Fruit fly (Drosophila melanogaster) whole organism, prepupa: ENCODE results near the gene CG5828.
A peak's percentile ranks its signal among the peaks of the same experiment; 100 is the strongest.

Experiments used
- CG10631 ChIP-seq: fragments of 200-800 bp; sonication (Bioruptor generic); optimal IDR thresholded peaks from 2 replicates; lab custom pipeline; 2016; ENCODE audit warnings: missing biosample characterization, missing genetic modification characterization
- CG10669 ChIP-seq: fragments of 200-800 bp; sonication (Bioruptor generic); optimal IDR thresholded peaks from 3 replicates; lab custom pipeline; 2018; ENCODE audit warnings: missing biosample characterization, mild to moderate bottlenecking, missing genetic modification characterization, moderate library complexity
- CG1621 ChIP-seq: fragments of 200-800 bp; sonication (Bioruptor generic); optimal IDR thresholded peaks from 3 replicates; lab custom pipeline; 2018; ENCODE audit warnings: missing biosample characterization, mild to moderate bottlenecking, missing genetic modification characterization
- CG3032 ChIP-seq: fragments of 200-800 bp; optimal IDR thresholded peaks from 2 replicates; lab custom pipeline; 2019; ENCODE audit warnings: missing biosample characterization, mild to moderate bottlenecking, missing genetic modification characterization, moderate library complexity
- CG32006 ChIP-seq: fragments of 200-800 bp; sonication (Bioruptor generic); optimal IDR thresholded peaks from 3 replicates; lab custom pipeline; 2017; ENCODE audit warnings: missing biosample characterization, mild to moderate bottlenecking, missing genetic modification characterization
- CG4318 ChIP-seq: fragments of 200-800 bp; sonication (Bioruptor generic); optimal IDR thresholded peaks from 3 replicates; lab custom pipeline; 2017; ENCODE audit warnings: missing biosample characterization, mild to moderate bottlenecking, missing genetic modification characterization
- CG6276 ChIP-seq: fragments of 200-800 bp; sonication (Bioruptor generic); optimal IDR thresholded peaks from 2 replicates; lab custom pipeline; 2017; ENCODE audit warnings: missing biosample characterization, mild to moderate bottlenecking, missing genetic modification characterization
- CG6792 ChIP-seq: fragments of 200-800 bp; sonication (Bioruptor generic); optimal IDR thresholded peaks from 3 replicates; lab custom pipeline; 2016; ENCODE audit warnings: missing biosample characterization, missing genetic modification characterization
- CG6854 ChIP-seq: fragments of 200-800 bp; sonication (Bioruptor generic); optimal IDR thresholded peaks from 2 replicates; lab custom pipeline; 2017; ENCODE audit warnings: missing biosample characterization, mild to moderate bottlenecking, missing genetic modification characterization
- CG7368 ChIP-seq: fragments of 200-800 bp; sonication (Bioruptor generic); optimal IDR thresholded peaks from 3 replicates; lab custom pipeline; 2016; ENCODE audit warnings: missing biosample characterization, missing genetic modification characterization
- CG8319 ChIP-seq: fragments of 200-800 bp; sonication (Bioruptor generic); optimal IDR thresholded peaks from 3 replicates; lab custom pipeline; 2016; ENCODE audit warnings: missing biosample characterization, missing genetic modification characterization
- CG9139 ChIP-seq: fragments of 200-800 bp; sonication (Bioruptor generic); optimal IDR thresholded peaks from 3 replicates; lab custom pipeline; 2017; ENCODE audit warnings: missing biosample characterization, mild to moderate bottlenecking, missing genetic modification characterization
- Ets21C ChIP-seq: fragments of 200-800 bp; sonication (Bioruptor generic); optimal IDR thresholded peaks from 3 replicates; lab custom pipeline; 2016; ENCODE audit warnings: missing biosample characterization, missing genetic modification characterization
- Hr38 ChIP-seq: sonication (Bioruptor generic); optimal IDR thresholded peaks from 2 replicates; lab custom pipeline; 2016; ENCODE audit warnings: missing biosample characterization, missing genetic modification characterization
- Lpt ChIP-seq: fragments of 200-800 bp; sonication (Bioruptor generic); optimal IDR thresholded peaks from 3 replicates; lab custom pipeline; 2016; ENCODE audit warnings: missing biosample characterization, missing genetic modification characterization
- Met ChIP-seq: fragments of 200-800 bp; sonication (Bioruptor generic); optimal IDR thresholded peaks from 3 replicates; lab custom pipeline; 2016; ENCODE audit warnings: missing biosample characterization, missing genetic modification characterization
- OdsH ChIP-seq: fragments of 200-800 bp; sonication (Bioruptor generic); optimal IDR thresholded peaks from 3 replicates; lab custom pipeline; 2016; ENCODE audit warnings: missing biosample characterization, missing genetic modification characterization
- Smox ChIP-seq: fragments of 200-800 bp; sonication (Bioruptor generic); optimal IDR thresholded peaks from 3 replicates; lab custom pipeline; 2016; ENCODE audit warnings: missing biosample characterization, missing genetic modification characterization
- Sox102F ChIP-seq: fragments of 200-800 bp; sonication (Bioruptor generic); optimal IDR thresholded peaks from 2 replicates; lab custom pipeline; 2016; ENCODE audit warnings: missing biosample characterization, mild to moderate bottlenecking, missing genetic modification characterization
- acj6 ChIP-seq: fragments of 200-800 bp; sonication (Bioruptor generic); optimal IDR thresholded peaks from 3 replicates; lab custom pipeline; 2016; ENCODE audit warnings: missing biosample characterization, missing genetic modification characterization
- dac ChIP-seq: fragments of 200-800 bp; sonication (Bioruptor generic); optimal IDR thresholded peaks from 2 replicates; lab custom pipeline; 2017; ENCODE audit warnings: missing biosample characterization, mild to moderate bottlenecking, missing genetic modification characterization
- fd59A ChIP-seq: fragments of 200-800 bp; sonication (Bioruptor generic); optimal IDR thresholded peaks from 2 replicates; lab custom pipeline; 2017; ENCODE audit warnings: missing biosample characterization, mild to moderate bottlenecking, missing genetic modification characterization, missing genetic modification reagents
- fkh ChIP-seq: fragments of 200-800 bp; sonication (Bioruptor generic); optimal IDR thresholded peaks from 3 replicates; lab custom pipeline; 2017; ENCODE audit warnings: missing biosample characterization, mild to moderate bottlenecking, missing genetic modification characterization, moderate library complexity
- lz ChIP-seq: fragments of 200-800 bp; sonication (Bioruptor generic); optimal IDR thresholded peaks from 3 replicates; lab custom pipeline; 2016; ENCODE audit warnings: missing biosample characterization, missing genetic modification characterization
- net ChIP-seq: fragments of 200-800 bp; sonication (Bioruptor generic); optimal IDR thresholded peaks from 3 replicates; lab custom pipeline; 2016; ENCODE audit warnings: missing biosample characterization, missing genetic modification characterization
- salr ChIP-seq, 2 experiments: fragments of 200-800 bp; sonication (Bioruptor generic); optimal IDR thresholded peaks; 3 replicates each; lab custom pipeline; 2016 to 2018; ENCODE audit warnings: missing biosample characterization in 2 of 2, missing genetic modification characterization in 2 of 2, mild to moderate bottlenecking in 1 of 2
- spab ChIP-seq: fragments of 200-800 bp; sonication (Bioruptor generic); optimal IDR thresholded peaks from 2 replicates; lab custom pipeline; 2017; ENCODE audit warnings: missing biosample characterization, mild to moderate bottlenecking, missing genetic modification characterization, missing genetic modification reagents
- ss ChIP-seq, 2 experiments: fragments of 200-800 bp; sonication (Bioruptor generic); optimal IDR thresholded peaks; 2 replicates in 1 of 2; 3 replicates in 1 of 2; lab custom pipeline; 2017 to 2018; ENCODE audit warnings: mild to moderate bottlenecking in 2 of 2, missing biosample characterization in 2 of 2, missing genetic modification characterization in 2 of 2, moderate library complexity in 1 of 2
- svp ChIP-seq: fragments of 200-800 bp; sonication (Bioruptor generic); peaks from one replicate; lab custom pipeline; 2016; ENCODE audit warnings: missing biosample characterization, missing genetic modification characterization
- vri ChIP-seq: fragments of 200-800 bp; sonication (Bioruptor generic); optimal IDR thresholded peaks from 3 replicates; lab custom pipeline; 2016; ENCODE audit warnings: missing biosample characterization, mild to moderate bottlenecking, missing genetic modification characterization

Gene CG5828

DNA sequence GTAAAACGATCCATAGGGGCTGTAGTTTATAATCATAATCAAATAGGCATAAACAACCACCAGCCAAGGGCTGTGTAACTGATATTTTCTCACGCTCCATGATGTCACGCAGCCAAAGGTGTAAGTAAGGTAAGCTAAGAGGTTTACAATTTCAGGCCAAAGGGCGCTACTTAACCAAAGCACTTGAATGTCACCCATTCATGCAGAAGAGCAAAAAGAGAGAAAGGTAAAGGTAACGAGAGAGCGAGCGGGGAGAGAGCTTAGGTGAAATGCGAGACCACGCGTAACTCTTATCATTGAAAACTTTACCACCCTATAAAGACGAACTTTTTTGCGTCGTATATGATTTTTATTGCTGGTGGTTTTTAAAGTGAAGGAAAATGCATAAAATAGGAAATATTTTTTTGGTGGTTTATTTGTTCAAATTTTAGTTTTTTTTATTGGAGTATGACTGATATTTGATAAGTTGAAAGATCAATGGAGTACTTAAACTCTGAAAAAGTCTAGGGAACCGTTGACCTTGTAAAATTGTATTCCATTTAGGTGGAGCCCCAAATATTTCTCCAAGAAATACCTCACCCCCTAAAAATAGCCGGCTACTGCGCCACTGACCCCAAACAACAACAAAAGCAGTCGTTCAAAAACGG is 14.0 kb downstream of the CG5828 start (continued):
- TF ChIP-seq Ets21C (GFP tag; lab: Kevin White, UChicago) (peak; percentile 99), CG6854 (GFP tag; lab: Kevin White, UChicago) (peak; percentile 89), svp (GFP tag; lab: Kevin White, UChicago) (peak; percentile 99), Smox (peak; percentile 98), CG6276 (GFP tag; lab: Kevin White, UChicago) (peak; percentile 88), CG32006 (GFP tag; lab: Kevin White, UChicago) (peak; percentile 97), dac (GFP tag; lab: Kevin White, UChicago) (peak; percentile 94), net (GFP tag; lab: Kevin White, UChicago) (peak; percentile 95), Sox102F (peak; percentile 98)

DNA sequence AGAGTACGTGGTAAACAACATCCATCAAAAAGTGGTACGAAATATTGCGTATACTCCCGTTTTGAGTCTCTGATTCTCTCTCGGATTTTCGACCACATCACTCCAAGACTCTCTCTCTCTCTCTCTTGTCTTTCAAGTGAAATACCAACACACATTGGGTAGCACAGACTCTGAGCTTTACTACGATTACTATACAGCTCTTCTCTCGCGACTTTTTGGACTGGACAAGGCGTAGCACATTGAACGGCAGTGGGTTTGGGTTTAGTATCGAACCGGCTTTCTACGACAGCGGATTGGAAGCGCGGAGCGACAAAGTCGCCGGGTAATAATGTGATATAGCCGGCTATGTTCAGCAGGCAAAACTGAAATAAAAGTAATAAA is 14.5 kb downstream of the CG5828 start:
- no peak for TF ChIP-seq acj6 (GFP tag; lab: Kevin White, UChicago)
- TF ChIP-seq CG6792 (GFP tag; lab: Kevin White, UChicago): no peak
- no peak for TF ChIP-seq Hr38 (GFP tag; lab: Kevin White, UChicago)
- no peak for TF ChIP-seq Met (GFP tag; lab: Kevin White, UChicago)
- TF ChIP-seq spab (GFP tag; lab: Kevin White, UChicago): no peak
- no peak for TF ChIP-seq CG10631 (GFP tag; lab: Kevin White, UChicago)
- peak; percentile 5 for TF ChIP-seq vri (GFP tag; lab: Kevin White, UChicago)
- TF ChIP-seq ss (GFP tag; optimal IDR thresholded peaks at IDR 0.05; lab: Kevin White, UChicago): peak in 1 of 2 experiments; percentile 1
- TF ChIP-seq dac (GFP tag; lab: Kevin White, UChicago): no peak
- no peak for TF ChIP-seq Lpt (GFP tag; lab: Kevin White, UChicago)
- TF ChIP-seq, all 60 proteins: peak for 2

DNA sequence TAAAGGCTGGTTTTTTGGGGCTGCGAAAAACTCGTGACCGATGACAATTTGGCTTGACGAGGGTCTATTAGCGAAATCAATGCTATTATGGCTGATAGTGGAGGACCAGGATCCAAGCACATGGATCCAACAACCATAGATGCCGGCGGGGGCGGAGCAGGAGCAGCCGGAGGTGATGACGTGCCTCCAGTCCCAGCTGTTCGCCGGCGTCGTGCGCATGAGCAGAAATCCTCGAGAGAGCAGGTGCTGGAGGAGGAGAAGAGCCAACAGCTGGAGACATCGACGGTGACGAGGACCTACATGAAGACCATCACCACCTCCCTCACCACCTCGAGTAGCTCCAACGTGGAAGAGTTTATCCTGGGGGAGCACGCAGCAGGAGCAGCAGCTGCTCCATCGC is 15.3 kb downstream of the CG5828 start:
- TF ChIP-seq Smox (no peak), CG4318 (GFP tag; lab: Kevin White, UChicago) (no peak), CG7368 (GFP tag; lab: Kevin White, UChicago) (no peak), salr (GFP tag; optimal IDR thresholded peaks at IDR 0.05; lab: Kevin White, UChicago) (no peak), CG3032 (tag; lab: Kevin White, UChicago) (no peak), CG10669 (no peak), CG1621 (no peak), fd59A (GFP tag; lab: Kevin White, UChicago) (no peak)

DNA sequence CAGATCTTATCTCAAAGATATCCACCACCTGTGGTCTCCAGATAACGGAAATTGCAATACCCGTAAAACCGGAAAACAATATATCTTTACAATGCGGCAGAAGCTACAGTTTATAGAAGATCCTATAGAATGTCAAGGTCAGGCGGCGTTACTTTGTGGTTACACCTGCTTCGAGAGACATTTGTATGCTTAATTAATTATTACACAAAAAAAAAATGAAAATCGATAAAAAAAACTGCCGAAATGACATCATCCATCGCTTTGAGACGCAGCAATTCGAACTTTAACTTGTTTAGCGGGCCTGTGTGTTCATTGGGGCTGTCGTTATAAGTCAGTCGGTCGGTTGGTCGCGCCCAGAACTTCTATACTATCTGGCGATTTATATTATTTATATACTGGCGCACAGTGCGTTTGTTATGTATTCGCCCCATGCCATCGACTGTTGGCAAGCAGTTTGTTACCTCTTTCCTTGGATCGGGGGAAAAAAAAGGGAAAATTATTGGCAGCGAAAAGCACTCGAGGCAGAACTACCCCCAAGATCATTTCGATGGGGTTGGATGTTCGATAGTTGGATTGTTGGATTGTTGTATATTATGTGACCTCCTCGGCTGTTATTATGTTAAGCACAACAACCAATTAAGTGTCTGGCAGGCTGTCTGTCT is 17.6 kb downstream of the CG5828 start:
- TF ChIP-seq CG9139 (GFP tag; lab: Kevin White, UChicago) (no peak), lz (no peak), OdsH (GFP tag; lab: Kevin White, UChicago) (no peak), CG10669 (no peak)

DNA sequence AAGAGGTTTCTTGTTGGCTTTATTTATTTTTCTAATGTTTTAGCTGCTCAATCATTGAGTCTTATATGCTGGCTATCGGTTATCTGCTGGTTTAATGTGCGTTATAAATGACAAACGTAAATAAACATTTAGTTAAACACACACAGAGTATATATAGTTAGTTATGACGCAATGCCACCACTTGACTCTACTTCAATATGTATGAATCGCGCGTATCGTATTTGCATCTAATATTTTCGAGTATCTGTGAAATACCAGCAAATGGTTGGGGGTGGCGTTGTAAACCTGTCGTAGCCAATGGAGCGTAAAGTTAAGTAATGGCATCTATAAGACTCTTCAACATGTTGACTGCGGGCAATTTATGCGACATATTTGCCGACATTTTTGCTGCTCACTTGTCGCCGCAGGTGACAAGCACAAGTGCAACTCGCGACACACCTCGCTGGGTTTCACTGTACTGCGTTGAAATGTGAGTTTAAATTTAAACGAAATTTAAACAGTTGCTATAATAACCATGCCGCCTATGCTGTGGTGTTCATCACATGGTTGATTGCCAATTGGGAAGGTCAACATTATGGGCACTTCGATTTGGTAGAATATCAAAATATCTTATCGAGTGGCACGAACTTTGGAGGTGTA is 19.8 kb downstream of the CG5828 start:
- TF ChIP-seq fd59A (GFP tag; lab: Kevin White, UChicago) (no peak), CG10669 (no peak), fkh (peak; percentile 86)

DNA sequence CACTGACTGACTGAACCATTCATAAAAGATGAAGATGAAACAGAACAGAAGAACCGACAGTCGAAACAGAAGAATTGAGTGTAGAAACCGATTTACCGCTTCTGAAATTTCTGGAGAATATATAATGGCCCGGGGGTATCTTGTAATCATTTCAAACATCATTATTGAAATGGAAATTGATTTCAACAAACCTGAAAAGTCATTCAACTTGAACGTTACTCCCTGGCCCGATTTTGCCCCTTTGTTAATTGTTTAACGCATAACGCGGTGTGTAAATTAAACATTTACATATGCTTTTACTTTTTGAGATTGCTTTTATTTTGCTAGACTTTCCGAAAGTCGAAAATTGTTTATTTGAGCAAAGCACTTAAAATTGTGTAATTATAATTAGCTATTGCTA is 21.1 kb downstream of the CG5828 start:
- no peak for TF ChIP-seq CG8319
- TF ChIP-seq, all 60 proteins: peak for 0
